Worm (Caenorhabditis elegans) whole organism, L4/young adult: ENCODE data around the gene Y62E10A.23.

Source experiments
- W03F9.2 ChIP-seq: fragments of 150-350 bp; optimal IDR thresholded peaks from 2 replicates; lab custom pipeline; 2014; ENCODE audit warnings: missing biosample characterization, missing genetic modification characterization
- dao-5 ChIP-seq: sonication (generic microtip); optimal IDR thresholded peaks from 2 replicates; lab custom pipeline; 2016; ENCODE audit warnings: missing genotype, missing genetic modification characterization, moderate library complexity, missing compliant biosample characterization
- him-1 ChIP-seq: sonication (generic microtip); optimal IDR thresholded peaks from 2 replicates; lab custom pipeline; 2016; ENCODE audit warnings: missing genotype, missing genetic modification reagents, missing genetic modification characterization, missing compliant biosample characterization

- TF ChIP-seq him-1 (tag; lab: Kevin White, UChicago): no peak
- no peak for TF ChIP-seq dao-5 (tag; lab: Kevin White, UChicago)
- TF ChIP-seq W03F9.2 (tag; lab: Kevin White, UChicago): no peak
Measured at ce11 chrIV:13408018-13408417, 21.9 kb downstream of the Y62E10A.23 start, which contains the start of gene Y62E10A.19.
